Fruit fly (Drosophila melanogaster) whole organism, wandering third instar larva: ENCODE results near the gene Remo.

Experiments
- Rel ChIP-seq, 2 experiments: fragments of 200-800 bp; sonication (Bioruptor generic) in 1 of 2; optimal IDR thresholded peaks; 2 replicates in 1 of 2; 3 replicates in 1 of 2; lab custom pipeline; 2016 to 2019; ENCODE audit warnings: mild to moderate bottlenecking in 2 of 2, missing biosample characterization in 2 of 2, missing genetic modification characterization in 2 of 2, moderate library complexity in 1 of 2
- psq ChIP-seq: fragments of 200-800 bp; sonication (Bioruptor generic); optimal IDR thresholded peaks from 3 replicates; lab custom pipeline; 2017; ENCODE audit warnings: missing biosample characterization, mild to moderate bottlenecking, missing genetic modification characterization, moderate library complexity
- usp ChIP-seq: fragments of >200 bp; optimal IDR thresholded peaks from 2 replicates; lab custom pipeline; 2017; ENCODE audit warnings: missing biosample characterization, missing genetic modification characterization

DNA sequence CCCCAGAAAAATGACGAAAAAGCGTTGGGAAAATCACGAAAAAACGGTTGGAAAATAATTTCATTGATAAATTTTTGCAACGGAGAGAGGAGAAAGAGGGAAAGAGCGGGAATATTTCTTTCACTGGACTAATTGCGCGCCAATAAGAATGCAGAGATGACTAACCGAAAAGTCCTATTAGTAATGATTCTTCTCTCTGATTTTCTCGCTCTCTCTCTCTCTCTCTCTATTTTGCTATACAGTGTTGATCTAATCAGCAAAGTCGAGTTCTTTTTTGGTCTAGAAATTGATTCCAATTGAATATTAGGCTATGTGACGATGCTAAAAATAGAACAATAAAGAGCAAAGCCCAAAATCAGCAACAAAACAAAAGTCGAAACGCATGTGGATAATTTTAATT, 10.7 kb upstream of the Remo start:
- no peak for TF ChIP-seq usp (GFP tag; lab: Kevin White, UChicago)
- TF ChIP-seq psq (GFP tag; lab: Kevin White, UChicago), result no peak
- TF ChIP-seq Rel (GFP tag; optimal IDR thresholded peaks at IDR 0.05; lab: Kevin White, UChicago), result no peak
- TF ChIP-seq Rel (tag; optimal IDR thresholded peaks at IDR 0.05; lab: Kevin White, UChicago), result no peak
